Worm (Caenorhabditis elegans): ENCODE data around the gene W03F9.2.

DNA sequence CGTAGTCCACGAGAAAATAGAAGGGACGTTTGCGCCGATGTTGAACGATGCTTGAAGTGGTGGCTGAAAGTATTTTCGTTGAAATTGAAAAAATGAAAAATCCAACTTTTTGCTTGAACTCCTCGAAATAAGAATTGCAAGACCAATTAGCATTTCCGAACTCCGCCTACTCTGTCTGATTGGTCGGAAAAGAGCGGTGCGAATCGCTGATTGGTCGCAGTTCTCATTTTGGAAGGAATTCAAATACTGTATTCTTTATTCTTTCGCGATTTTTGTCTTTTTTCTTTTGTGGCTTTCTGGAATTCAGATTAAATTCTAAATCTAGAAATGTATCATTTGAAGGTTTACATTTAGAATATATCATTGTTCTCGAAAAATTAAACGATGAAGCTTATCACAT lies 46.7 kb upstream of the W03F9.2 start:
- TF ChIP-seq him-1 (tag; optimal IDR thresholded peaks at IDR 0.05) (no peak), dao-5 (tag; optimal IDR thresholded peaks at IDR 0.05) (no peak)

All from whole organism, L4/young adult.